Worm (Caenorhabditis elegans) whole organism, mixed stage, embryonic: ENCODE results near the gene W08E12.2.
A peak's percentile ranks its signal among the peaks of the same experiment; 100 is the strongest.

ENCODE experiments used
- M03D4.4 ChIP-seq: sonication (generic microtip); optimal IDR thresholded peaks from 2 replicates; lab custom pipeline; 2017; ENCODE audit warnings: mild to moderate bottlenecking, missing genetic modification characterization, missing compliant biosample characterization
- bed-3 ChIP-seq: fragments of 200-800 bp; sonication (Bioruptor generic); optimal IDR thresholded peaks from 3 replicates; lab custom pipeline; 2018; ENCODE audit warnings: mild to moderate bottlenecking, missing genetic modification characterization, moderate library complexity, missing compliant biosample characterization
- blmp-1 ChIP-seq: fragments of 150-350 bp; optimal IDR thresholded peaks from 2 replicates; lab custom pipeline; 2014; ENCODE audit warnings: missing biosample characterization, missing genetic modification characterization
- ceh-43 ChIP-seq: fragments of 200-800 bp; sonication (Bioruptor generic); optimal IDR thresholded peaks from 2 replicates; lab custom pipeline; 2018; ENCODE audit warnings: mild to moderate bottlenecking, missing genetic modification characterization, moderate library complexity, missing compliant biosample characterization
- ceh-83 ChIP-seq: fragments of 200-800 bp; sonication (Bioruptor generic); optimal IDR thresholded peaks from 2 replicates; lab custom pipeline; 2018; ENCODE audit warnings: mild to moderate bottlenecking, missing genetic modification characterization, missing compliant biosample characterization
- ces-1 ChIP-seq: fragments of 150-350 bp; optimal IDR thresholded peaks from 2 replicates; lab custom pipeline; 2014; ENCODE audit warnings: missing biosample characterization, missing genetic modification reagents, missing genetic modification characterization
- cnd-1 ChIP-seq: fragments of 200-800 bp; sonication (Bioruptor generic); optimal IDR thresholded peaks from 2 replicates; lab custom pipeline; 2018; ENCODE audit warnings: mild to moderate bottlenecking, missing genetic modification characterization, missing compliant biosample characterization
- drap-1 ChIP-seq: fragments of 200-800 bp; sonication (Bioruptor generic); optimal IDR thresholded peaks from 3 replicates; lab custom pipeline; 2018; ENCODE audit warnings: mild to moderate bottlenecking, missing genetic modification characterization, missing compliant biosample characterization
- ham-2 ChIP-seq: fragments of 200-800 bp; sonication (Bioruptor generic); optimal IDR thresholded peaks from 2 replicates; lab custom pipeline; 2018; ENCODE audit warnings: mild to moderate bottlenecking, missing genetic modification characterization, missing compliant biosample characterization
- hlh-1 ChIP-seq: fragments of 150-350 bp; optimal IDR thresholded peaks from 2 replicates; lab custom pipeline; 2014; ENCODE audit warnings: missing biosample characterization, missing genetic modification reagents, missing genetic modification characterization
- lin-13 ChIP-seq: fragments of 150-350 bp; optimal IDR thresholded peaks from 2 replicates; lab custom pipeline; 2014; ENCODE audit warnings: missing biosample characterization, missing genetic modification characterization
- lin-32 ChIP-seq: fragments of 200-800 bp; sonication (Bioruptor generic); optimal IDR thresholded peaks from 2 replicates; lab custom pipeline; 2018; ENCODE audit warnings: mild to moderate bottlenecking, missing genetic modification characterization, missing compliant biosample characterization
- lsy-2 ChIP-seq: fragments of 150-350 bp; optimal IDR thresholded peaks from 2 replicates; lab custom pipeline; 2014; ENCODE audit warnings: missing biosample characterization, missing genetic modification characterization
- mab-5 ChIP-seq: fragments of 150-350 bp; optimal IDR thresholded peaks from 2 replicates; lab custom pipeline; 2014; ENCODE audit warnings: missing biosample characterization, missing genetic modification characterization
- mls-2 ChIP-seq: sonication (generic microtip); optimal IDR thresholded peaks from 2 replicates; lab custom pipeline; 2016; ENCODE audit warnings: mild to moderate bottlenecking, missing genetic modification characterization, moderate library complexity, missing compliant biosample characterization
- nhr-12 ChIP-seq: fragments of 150-350 bp; optimal IDR thresholded peaks from 2 replicates; lab custom pipeline; 2014; ENCODE audit warnings: missing biosample characterization, missing genetic modification characterization
- nhr-2 ChIP-seq: fragments of 150-350 bp; optimal IDR thresholded peaks from 2 replicates; lab custom pipeline; 2014; ENCODE audit warnings: missing biosample characterization, missing genetic modification characterization
- nhr-237 ChIP-seq: fragments of 150-350 bp; optimal IDR thresholded peaks from 2 replicates; lab custom pipeline; 2014; ENCODE audit warnings: missing biosample characterization, missing genetic modification characterization
- nhr-28 ChIP-seq: fragments of 150-350 bp; optimal IDR thresholded peaks from 2 replicates; lab custom pipeline; 2014; ENCODE audit warnings: missing biosample characterization, missing genetic modification characterization
- nhr-76 ChIP-seq: sonication (generic microtip); optimal IDR thresholded peaks from 2 replicates; lab custom pipeline; 2017; ENCODE audit warnings: missing biosample characterization, missing genetic modification characterization
- pha-4 ChIP-seq: fragments of 150-350 bp; optimal IDR thresholded peaks from 2 replicates; lab custom pipeline; 2018; ENCODE audit warnings: missing biosample characterization, missing genetic modification reagents, missing genetic modification characterization
- sem-2 ChIP-seq: fragments of 200-800 bp; sonication (Bioruptor generic); optimal IDR thresholded peaks from 2 replicates; lab custom pipeline; 2018; ENCODE audit warnings: mild to moderate bottlenecking, missing genetic modification characterization, missing compliant biosample characterization
- snpc-4 ChIP-seq: fragments of 150-350 bp; optimal IDR thresholded peaks from 2 replicates; lab custom pipeline; 2014; ENCODE audit warnings: missing biosample characterization, missing genetic modification characterization
- sptf-1 ChIP-seq: sonication (generic microtip); optimal IDR thresholded peaks from 2 replicates; lab custom pipeline; 2017; ENCODE audit warnings: mild to moderate bottlenecking, missing genetic modification characterization, moderate library complexity, missing compliant biosample characterization
- tbx-8 ChIP-seq: fragments of 200-800 bp; sonication (Bioruptor generic); optimal IDR thresholded peaks from 2 replicates; lab custom pipeline; 2018; ENCODE audit warnings: mild to moderate bottlenecking, missing genetic modification characterization, moderate library complexity, missing compliant biosample characterization
- unc-120 ChIP-seq: sonication (generic microtip); optimal IDR thresholded peaks from 2 replicates; lab custom pipeline; 2017; ENCODE audit warnings: missing genetic modification characterization, missing compliant biosample characterization; ENCODE audit not compliant: poor library complexity, severe bottlenecking
- unc-39 ChIP-seq: fragments of 150-350 bp; optimal IDR thresholded peaks from 2 replicates; lab custom pipeline; 2014; ENCODE audit warnings: missing biosample characterization, missing genetic modification characterization
- unc-62 ChIP-seq: fragments of 150-350 bp; optimal IDR thresholded peaks from 2 replicates; lab custom pipeline; 2014; ENCODE audit warnings: missing biosample characterization, missing genetic modification reagents, missing genetic modification characterization
- zip-8 ChIP-seq: fragments of 150-350 bp; optimal IDR thresholded peaks from 2 replicates; lab custom pipeline; 2014; ENCODE audit warnings: missing biosample characterization, missing genetic modification characterization
- ztf-11 ChIP-seq: fragments of 150-350 bp; optimal IDR thresholded peaks from 2 replicates; lab custom pipeline; 2014; ENCODE audit warnings: missing biosample characterization, missing genetic modification characterization

W08E12.2 gene

DNA sequence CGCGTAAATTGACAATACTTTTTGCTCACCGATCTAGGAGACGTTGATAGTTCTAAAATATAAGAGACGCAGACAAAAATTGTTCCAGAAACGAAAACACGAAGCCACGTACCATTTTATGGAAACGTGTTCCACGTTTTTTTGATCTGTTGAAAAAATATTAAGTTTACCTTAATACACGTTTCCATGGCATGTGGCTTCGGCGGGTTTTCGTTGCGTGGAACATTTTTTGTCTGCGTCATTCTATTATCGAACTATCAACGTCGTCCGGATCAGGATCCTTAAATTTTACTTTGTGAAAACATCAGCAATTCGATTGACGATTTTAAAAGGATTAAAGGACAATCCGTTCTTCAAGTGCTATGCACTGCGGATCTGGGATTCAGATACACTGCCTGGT, 40.0 kb upstream of the W08E12.2 start, which contains the start of gene T26C12.2:
T26C12.2 (minus strand) TSS at position 101 of the 400 bp plus-strand sequence.
- no peak for TF ChIP-seq nhr-28 (tag; lab: Kevin White, UChicago)
- no peak for TF ChIP-seq nhr-237
- no peak for TF ChIP-seq tbx-8 (GFP tag; lab: Kevin White, UChicago)
- TF ChIP-seq lin-32, result no peak
- no peak for TF ChIP-seq sptf-1 (tag; lab: Kevin White, UChicago)
- no peak for TF ChIP-seq unc-39 (tag; lab: Kevin White, UChicago)
- no peak for TF ChIP-seq bed-3 (GFP tag; lab: Kevin White, UChicago)
- TF ChIP-seq snpc-4 (tag; lab: Kevin White, UChicago), result no peak
- no peak for TF ChIP-seq nhr-2 (tag; lab: Kevin White, UChicago)
- no peak for TF ChIP-seq cnd-1 (tag; lab: Kevin White, UChicago)
- TF ChIP-seq lin-13 (tag; lab: Kevin White, UChicago), result no peak
- no peak for TF ChIP-seq ceh-43 (GFP tag; lab: Kevin White, UChicago)
- no peak for TF ChIP-seq M03D4.4 (tag; lab: Kevin White, UChicago)
- TF ChIP-seq drap-1 (GFP tag; lab: Kevin White, UChicago), result no peak

DNA sequence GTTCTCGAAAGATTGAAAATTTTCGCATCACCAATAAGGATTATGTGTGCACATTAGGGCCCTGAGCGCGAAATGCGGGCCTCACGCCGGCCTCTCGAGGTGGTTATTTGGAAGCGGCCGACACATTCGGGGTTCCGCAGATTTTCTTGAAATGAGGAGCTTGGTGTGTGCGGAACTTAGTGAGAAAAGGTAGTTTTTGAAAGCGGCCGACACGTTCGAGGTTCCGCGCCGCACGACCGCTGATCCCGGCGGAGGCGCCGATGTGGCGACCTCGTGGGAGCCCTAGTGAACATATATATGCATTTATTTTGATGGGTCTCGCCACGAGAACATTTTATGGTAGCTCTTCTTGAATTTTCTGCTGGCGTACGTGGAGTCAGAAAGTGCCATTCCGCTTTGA, 38.8 kb upstream of the W08E12.2 start:
- no peak for TF ChIP-seq unc-120 (tag; lab: Kevin White, UChicago)
- TF ChIP-seq lin-13 (tag; lab: Kevin White, UChicago), result no peak
- no peak for TF ChIP-seq unc-62 (GFP tag; lab: Kevin White, UChicago)
- no peak for TF ChIP-seq ces-1 (GFP tag; lab: Kevin White, UChicago)
- TF ChIP-seq ceh-83 (GFP tag; lab: Kevin White, UChicago), result no peak
- no peak for TF ChIP-seq nhr-12 (tag; lab: Kevin White, UChicago)
- no peak for TF ChIP-seq mls-2 (tag; lab: Kevin White, UChicago)
- no peak for TF ChIP-seq snpc-4 (tag; lab: Kevin White, UChicago)
- no peak for TF ChIP-seq unc-39 (tag; lab: Kevin White, UChicago)
- no peak for TF ChIP-seq ceh-43 (GFP tag; lab: Kevin White, UChicago)
- TF ChIP-seq cnd-1 (tag; lab: Kevin White, UChicago), result no peak
- TF ChIP-seq ztf-11, result no peak
- no peak for TF ChIP-seq bed-3 (GFP tag; lab: Kevin White, UChicago)

DNA sequence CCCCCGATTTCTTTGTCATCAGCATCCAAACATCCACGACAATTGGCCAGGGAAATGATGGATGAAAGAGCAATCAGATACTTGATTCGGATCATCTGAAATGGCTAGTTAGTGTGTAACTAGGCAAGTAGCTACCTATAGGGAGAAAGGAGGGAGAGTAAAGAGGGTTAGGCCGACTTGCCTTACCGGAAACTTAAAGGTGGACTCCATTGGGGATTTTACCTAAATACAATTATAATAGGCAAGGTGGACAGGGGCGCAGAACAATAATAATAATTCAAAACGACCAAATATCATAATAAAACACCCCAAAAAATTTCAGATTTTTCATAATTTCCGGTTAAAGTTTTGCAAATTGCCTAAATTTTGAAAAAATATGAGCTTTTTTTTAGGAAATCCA, 38.1 kb upstream of the W08E12.2 start, which contains the start of gene clec-173:
clec-173 (minus strand) TSS at position 101 of the 400 bp plus-strand sequence.
- no peak for TF ChIP-seq drap-1 (GFP tag; lab: Kevin White, UChicago)
- TF ChIP-seq blmp-1, result no peak
- no peak for TF ChIP-seq lin-32
- no peak for TF ChIP-seq ham-2 (GFP tag; lab: Kevin White, UChicago)
- no peak for TF ChIP-seq nhr-12 (tag; lab: Kevin White, UChicago)
- no peak for TF ChIP-seq nhr-76 (tag; lab: Kevin White, UChicago)
- no peak for TF ChIP-seq lsy-2
- no peak for TF ChIP-seq lin-13 (tag; lab: Kevin White, UChicago)
- TF ChIP-seq tbx-8 (GFP tag; lab: Kevin White, UChicago), result no peak
- TF ChIP-seq sem-2 (GFP tag; lab: Kevin White, UChicago), result no peak
- TF ChIP-seq, all 35 proteins: peak for 0

DNA sequence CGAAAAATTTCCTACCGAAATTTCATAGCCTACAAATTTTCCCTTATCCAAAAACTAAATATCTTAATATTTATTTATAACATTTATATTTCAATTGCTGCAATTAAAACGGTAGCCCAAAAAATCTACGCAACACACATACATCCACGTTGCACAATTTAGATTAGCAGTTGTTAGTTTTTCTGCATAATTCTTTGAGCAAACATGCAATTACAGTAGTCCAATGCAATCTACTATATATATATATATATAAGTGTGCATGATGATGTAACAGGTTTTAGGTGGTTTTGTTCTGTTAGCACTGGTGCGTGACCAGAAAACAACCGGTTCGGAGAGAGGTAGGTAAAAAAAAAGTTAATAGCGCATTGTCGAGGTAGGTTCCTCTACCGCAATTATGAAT, 34.3 kb upstream of the W08E12.2 start:
- TF ChIP-seq nhr-2 (tag; lab: Kevin White, UChicago) (peak; percentile 51), zip-8 (tag; lab: Kevin White, UChicago) (peak; percentile 62), ham-2 (GFP tag; lab: Kevin White, UChicago) (no peak)

DNA sequence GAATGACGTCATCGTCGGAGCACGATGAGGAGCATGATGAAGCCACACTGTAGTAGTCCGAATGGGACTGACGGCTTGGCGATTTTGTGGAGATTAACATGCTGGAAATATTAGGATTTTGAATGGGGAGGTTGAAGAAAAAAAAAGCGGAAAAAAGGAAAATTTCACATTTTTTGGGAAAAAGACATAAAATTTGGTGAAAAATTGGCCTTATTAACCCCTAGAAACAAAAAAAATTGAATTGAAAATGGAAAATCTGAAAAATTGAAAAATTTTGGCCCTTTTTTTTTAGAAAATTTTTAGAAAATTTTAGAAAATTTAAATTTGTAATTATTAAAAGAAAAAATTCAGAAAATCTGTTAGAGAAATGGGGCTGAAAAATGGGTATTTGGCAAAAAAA, 32.4 kb upstream of the W08E12.2 start, which contains the start of gene T26C12.3:
T26C12.3 (minus strand) TSS at position 101 of the 400 bp plus-strand sequence.
- TF ChIP-seq ham-2 (GFP tag; lab: Kevin White, UChicago) (no peak), drap-1 (GFP tag; lab: Kevin White, UChicago) (no peak), M03D4.4 (tag; lab: Kevin White, UChicago) (no peak), ceh-83 (GFP tag; lab: Kevin White, UChicago) (no peak), ces-1 (GFP tag; lab: Kevin White, UChicago) (no peak), nhr-2 (tag; lab: Kevin White, UChicago) (no peak), hlh-1 (no peak), blmp-1 (no peak), tbx-8 (GFP tag; lab: Kevin White, UChicago) (no peak), unc-39 (tag; lab: Kevin White, UChicago) (no peak), pha-4 (tag; lab: Kevin White, UChicago) (no peak), mab-5 (tag; lab: Kevin White, UChicago) (no peak), sptf-1 (tag; lab: Kevin White, UChicago) (no peak)
